Fruit fly (Drosophila melanogaster) whole organism, embryonic: ENCODE results near the gene Bcs1.

Source experiments
- CG13123 ChIP-seq: fragments of 200-800 bp; sonication (Bioruptor generic); optimal IDR thresholded peaks from 2 replicates; lab custom pipeline; 2016; ENCODE audit warnings: missing biosample characterization, missing genetic modification characterization
- CG2129 ChIP-seq: fragments of 200-800 bp; sonication (Bioruptor generic); IDR thresholded peaks from 2 replicates; pipeline ENCODE4 v1.3.6; 2022; ENCODE audit warnings: missing biosample characterization, missing genetic modification characterization; ENCODE audit not compliant: partially characterized antibody
- CG31365 ChIP-seq: fragments of 200-800 bp; sonication (Bioruptor generic); optimal IDR thresholded peaks from 2 replicates; lab custom pipeline; 2018; ENCODE audit warnings: missing biosample characterization, mild to moderate bottlenecking, missing genetic modification characterization
- CG4328 ChIP-seq: fragments of 200-800 bp; sonication (Bioruptor generic); optimal IDR thresholded peaks from 3 replicates; lab custom pipeline; 2017; ENCODE audit warnings: missing biosample characterization, missing genetic modification reagents, missing genetic modification characterization
- Myb ChIP-seq: fragments of 200-800 bp; sonication (Bioruptor generic); optimal IDR thresholded peaks from 2 replicates; lab custom pipeline; 2016; ENCODE audit warnings: missing biosample characterization, missing genetic modification characterization
- cwo ChIP-seq: fragments of 200-800 bp; sonication (Bioruptor generic); optimal IDR thresholded peaks from 3 replicates; lab custom pipeline; 2017; ENCODE audit warnings: missing biosample characterization, missing genetic modification characterization, mild to moderate bottlenecking, moderate library complexity, missing genetic modification reagents
- disco-r ChIP-seq: fragments of 200-800 bp; sonication (Bioruptor generic); optimal IDR thresholded peaks from 2 replicates; lab custom pipeline; 2016; ENCODE audit warnings: missing biosample characterization, missing genetic modification characterization
- hb ChIP-seq: fragments of 200-800 bp; sonication (Bioruptor generic); IDR thresholded peaks from 3 replicates; pipeline ENCODE4 v1.3.6; 2022; ENCODE audit warnings: missing biosample characterization, missing genetic modification characterization; ENCODE audit not compliant: partially characterized antibody
- psq ChIP-seq: fragments of 200-800 bp; sonication (Bioruptor generic); optimal IDR thresholded peaks from 2 replicates; lab custom pipeline; 2017; ENCODE audit warnings: missing biosample characterization, missing genetic modification characterization
- trh ChIP-seq: fragments of 200-800 bp; sonication (Bioruptor generic); optimal IDR thresholded peaks from 2 replicates; lab custom pipeline; 2016; ENCODE audit warnings: missing biosample characterization, missing genetic modification characterization

DNA sequence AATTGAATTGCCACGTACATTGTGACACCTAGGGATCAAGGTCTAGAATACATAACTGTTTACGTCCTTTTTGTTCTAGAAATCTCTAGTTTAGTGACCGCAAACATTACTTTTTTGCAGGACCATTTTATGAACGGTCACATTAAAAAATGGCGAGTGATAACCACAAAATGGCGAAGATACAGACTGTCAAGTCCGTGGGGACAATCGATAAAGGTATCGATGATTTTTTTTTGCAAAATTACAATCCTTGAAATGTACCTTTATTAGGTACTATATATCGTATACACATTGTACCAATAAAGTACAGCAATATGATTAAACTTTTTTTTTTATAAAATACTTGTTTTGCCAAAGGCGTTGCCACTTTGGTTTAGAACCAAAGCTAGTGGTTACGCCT is 8.0 kb downstream of the Bcs1 start:
- TF ChIP-seq psq (GFP tag; lab: Kevin White, UChicago) (no peak), CG2129 (0 out of 2 replicates have a peak, but pooled peaks have one; percentile 26), CG4328 (no peak), cwo (no peak), trh (GFP tag; lab: Kevin White, UChicago) (no peak), hb (GFP tag; lab: Robert Waterston, UW) (no peak), CG13123 (GFP tag; lab: Kevin White, UChicago) (no peak), Myb (GFP tag; lab: Kevin White, UChicago) (no peak), CG31365 (no peak), disco-r (GFP tag; lab: Kevin White, UChicago) (no peak)
